Worm (Caenorhabditis elegans): ENCODE measurements around the gene sre-38.

The sre-38 gene

DNA sequence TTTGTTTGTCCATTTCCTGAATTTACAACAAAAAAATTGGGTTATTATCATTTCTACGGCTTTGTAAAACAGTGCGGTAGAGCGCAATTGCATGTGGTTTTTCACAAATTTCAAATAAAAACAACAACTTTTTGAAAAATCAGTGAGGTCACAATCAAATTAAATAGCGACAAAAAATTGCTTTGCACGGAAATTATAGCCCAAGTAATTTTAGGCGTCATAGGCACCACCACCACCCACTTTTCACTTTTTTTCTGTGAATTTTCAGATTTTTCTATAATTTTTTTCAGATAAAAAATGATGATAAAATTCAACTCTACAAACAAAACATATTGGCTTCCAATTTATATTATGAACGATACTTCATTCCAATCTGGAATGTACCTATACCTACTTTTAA, at the start of gene sre-38:
TSS of gene sre-38 (plus strand) at position 301 of the 400 bp plus-strand sequence.
- TF ChIP-seq nhr-12 (tag; optimal IDR thresholded peaks at IDR 0.05): no peak
- no peak for TF ChIP-seq egl-5 (tag; optimal IDR thresholded peaks at IDR 0.05)
- TF ChIP-seq tbx-2 (tag; optimal IDR thresholded peaks at IDR 0.05): no peak
- no peak for TF ChIP-seq nhr-77 (tag; optimal IDR thresholded peaks at IDR 0.05)
- no peak for TF ChIP-seq egl-27 (tag; optimal IDR thresholded peaks at IDR 0.05)
- TF ChIP-seq nhr-76 (tag; optimal IDR thresholded peaks at IDR 0.05): no peak
- TF ChIP-seq ZK546.5 (tag; optimal IDR thresholded peaks at IDR 0.05): no peak
- TF ChIP-seq ceh-82 (tag; optimal IDR thresholded peaks at IDR 0.05): no peak

- TF ChIP-seq snpc-4 (tag; optimal IDR thresholded peaks at IDR 0.05) (no peak), ceh-9 (tag; optimal IDR thresholded peaks at IDR 0.05) (no peak), nhr-77 (tag; optimal IDR thresholded peaks at IDR 0.05) (no peak), unc-62 (GFP tag; optimal IDR thresholded peaks at IDR 0.05) (no peak), aly-2 (tag; optimal IDR thresholded peaks at IDR 0.05) (no peak), nhr-43 (tag; optimal IDR thresholded peaks at IDR 0.05; ENCODE audit: poor library complexity, severe bottlenecking) (no peak), nfya-1 (tag; optimal IDR thresholded peaks at IDR 0.05; ENCODE audit: insufficient read depth) (no peak), nhr-237 (tag; optimal IDR thresholded peaks at IDR 0.05) (no peak), nhr-67 (tag; optimal IDR thresholded peaks at IDR 0.05) (no peak), elt-3 (tag; optimal IDR thresholded peaks at IDR 0.05) (no peak), ceh-16 (tag; optimal IDR thresholded peaks at IDR 0.05) (no peak), egl-27 (tag; optimal IDR thresholded peaks at IDR 0.05) (no peak), hmg-11 (tag; optimal IDR thresholded peaks at IDR 0.05) (no peak), lin-15B (tag; optimal IDR thresholded peaks at IDR 0.05) (no peak), fkh-10 (GFP tag; optimal IDR thresholded peaks at IDR 0.05) (no peak), lin-39 (tag; optimal IDR thresholded peaks at IDR 0.05) (no peak), R02D3.7 (tag; optimal IDR thresholded peaks at IDR 0.05) (no peak), pqm-1 (tag; optimal IDR thresholded peaks at IDR 0.05) (no peak), elt-1 (tag; optimal IDR thresholded peaks at IDR 0.05) (no peak), sea-2 (GFP tag; optimal IDR thresholded peaks at IDR 0.05) (no peak)
These were observed 48.7 kb upstream of the sre-38 start, which contains the start of gene sre-31 for ce11 chrII:12408717-12409116. sre-31 (minus strand) TSS chrII:12408817.

- no peak for TF ChIP-seq lin-15B (tag; optimal IDR thresholded peaks at IDR 0.05)
- TF ChIP-seq ztf-11 (tag; optimal IDR thresholded peaks at IDR 0.05): no peak
These were observed 47.3 kb upstream of the sre-38 start, which contains the start of gene F57G9.3 for ce11 chrII:12410107-12410506. F57G9.3 (minus strand) TSS chrII:12410207.

DNA sequence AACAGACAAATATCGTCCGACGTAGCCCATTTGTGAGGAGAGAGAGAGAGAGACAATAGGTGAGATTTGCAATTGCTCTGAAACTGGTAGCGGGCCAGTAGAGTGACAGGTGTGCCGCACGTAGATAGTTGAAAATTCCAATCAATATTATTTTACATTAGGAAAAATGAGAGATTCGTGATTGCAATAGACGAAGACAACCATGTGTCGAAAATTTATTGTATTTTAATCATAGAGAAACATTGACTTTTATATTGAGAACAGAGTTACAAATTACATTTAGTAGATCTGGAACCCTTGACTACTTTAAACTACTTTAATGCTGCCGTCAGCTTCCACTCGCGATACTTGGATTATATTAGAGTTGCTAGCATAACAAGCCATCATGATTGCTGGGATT, 45.0 kb upstream of the sre-38 start, which contains the start of gene Y57A10C.1:
TSS of gene Y57A10C.1 (minus strand) at position 101 of the 400 bp plus-strand sequence.
- TF ChIP-seq elt-3 (tag; optimal IDR thresholded peaks at IDR 0.05) (no peak), egl-27 (tag; optimal IDR thresholded peaks at IDR 0.05) (no peak)

DNA sequence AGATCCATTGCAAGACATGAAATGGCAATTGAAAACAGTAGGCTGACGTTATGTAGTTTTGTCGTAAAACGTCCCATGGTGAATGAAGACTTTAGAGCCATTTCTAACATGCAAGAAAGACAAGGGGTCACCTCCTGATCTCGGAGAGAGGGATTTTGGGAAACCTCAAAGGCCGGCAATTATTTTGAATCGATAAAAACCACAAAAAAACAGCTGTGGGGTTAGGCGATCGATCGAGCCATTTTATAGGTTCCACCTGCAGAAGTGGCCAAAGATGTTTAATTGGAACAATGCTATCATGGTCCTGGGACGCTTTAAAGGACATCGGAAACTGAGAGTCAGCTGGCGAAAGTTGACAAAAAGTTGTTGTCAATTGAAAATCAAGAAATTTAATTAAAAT, 42.6 kb upstream of the sre-38 start, which contains the start of gene Y57A10C.11:
TSS of gene Y57A10C.11 (minus strand) at position 101 of the 400 bp plus-strand sequence.
- no peak for TF ChIP-seq elt-3 (tag; optimal IDR thresholded peaks at IDR 0.05)
- no peak for TF ChIP-seq jun-1 (tag; optimal IDR thresholded peaks at IDR 0.05)
- TF ChIP-seq pha-4 (tag; optimal IDR thresholded peaks at IDR 0.05): no peak
- TF ChIP-seq nhr-76 (tag; optimal IDR thresholded peaks at IDR 0.05): no peak
- no peak for TF ChIP-seq egl-27 (tag; optimal IDR thresholded peaks at IDR 0.05)
- TF ChIP-seq eor-1 (tag; optimal IDR thresholded peaks at IDR 0.05): no peak
- no peak for TF ChIP-seq unc-62 (GFP tag; optimal IDR thresholded peaks at IDR 0.05)
- TF ChIP-seq egl-5 (tag; optimal IDR thresholded peaks at IDR 0.05): no peak
- TF ChIP-seq aly-2 (tag; optimal IDR thresholded peaks at IDR 0.05): no peak
- no peak for TF ChIP-seq tbx-2 (tag; optimal IDR thresholded peaks at IDR 0.05)
- TF ChIP-seq ceh-82 (tag; optimal IDR thresholded peaks at IDR 0.05): no peak
- TF ChIP-seq elt-2 (tag; optimal IDR thresholded peaks at IDR 0.05): no peak
- no peak for TF ChIP-seq nhr-43 (tag; optimal IDR thresholded peaks at IDR 0.05; ENCODE audit: poor library complexity, severe bottlenecking)
- no peak for TF ChIP-seq ztf-11 (tag; optimal IDR thresholded peaks at IDR 0.05)
- TF ChIP-seq ZK546.5 (tag; optimal IDR thresholded peaks at IDR 0.05): no peak
- no peak for TF ChIP-seq fkh-2 (tag; optimal IDR thresholded peaks at IDR 0.05)
- no peak for TF ChIP-seq elt-1 (tag; optimal IDR thresholded peaks at IDR 0.05)

All from whole organism, L3 larva.